Fruit fly (Drosophila melanogaster): ENCODE measurements around the gene dj.

Gene dj

DNA sequence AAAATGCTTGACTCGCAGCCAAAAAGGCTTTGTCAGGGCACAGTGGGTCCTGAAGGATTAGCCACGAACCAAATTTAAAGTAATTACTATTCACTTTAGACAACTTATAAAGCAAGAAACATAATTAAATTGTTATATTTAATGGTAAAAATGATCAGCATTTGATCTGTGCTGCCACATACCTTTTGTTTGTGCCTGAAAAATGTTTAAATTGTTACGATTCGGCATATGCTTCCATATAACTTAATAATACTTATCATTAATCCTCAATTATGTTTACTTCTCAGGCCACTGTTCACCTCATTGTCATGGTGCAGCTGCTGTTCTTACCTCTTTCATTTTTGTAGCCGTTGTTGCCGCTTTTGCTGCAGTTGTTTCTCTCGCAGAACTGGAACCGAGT, 33.9 kb upstream of the dj start (continued):
- peak; percentile 50 for TF ChIP-seq Sox14 (GFP tag; optimal IDR thresholded peaks at IDR 0.05)
- TF ChIP-seq svp (GFP tag), result peak; percentile 67
- no peak for TF ChIP-seq CG6792 (GFP tag; optimal IDR thresholded peaks at IDR 0.05)
- TF ChIP-seq CG10631 (GFP tag; optimal IDR thresholded peaks at IDR 0.05), result peak; percentile 44
- TF ChIP-seq esn (GFP tag; optimal IDR thresholded peaks at IDR 0.05), result peak; percentile 22
- TF ChIP-seq CG15336 (GFP tag; IDR thresholded peaks at IDR 0.05), result no peak
- no peak for TF ChIP-seq Lpt (GFP tag; optimal IDR thresholded peaks at IDR 0.05)
- peak; percentile 13 for TF ChIP-seq net (GFP tag; optimal IDR thresholded peaks at IDR 0.05)
- no peak for TF ChIP-seq dac (GFP tag; optimal IDR thresholded peaks at IDR 0.05)
- TF ChIP-seq CG3919 (GFP tag; optimal IDR thresholded peaks at IDR 0.05), result peak; percentile 51
- TF ChIP-seq CG6854 (GFP tag; optimal IDR thresholded peaks at IDR 0.05), result no peak
- TF ChIP-seq CG31627 (GFP tag; optimal IDR thresholded peaks at IDR 0.05), result peak; percentile 21
- no peak for TF ChIP-seq vri (GFP tag; optimal IDR thresholded peaks at IDR 0.05)
- no peak for TF ChIP-seq CG11294 (GFP tag; IDR thresholded peaks at IDR 0.05)
- TF ChIP-seq Hr38 (GFP tag; optimal IDR thresholded peaks at IDR 0.05), result no peak
- TF ChIP-seq CG6276 (GFP tag; optimal IDR thresholded peaks at IDR 0.05), result no peak
- no peak for TF ChIP-seq Eip75B (GFP tag; optimal IDR thresholded peaks at IDR 0.05)
- TF ChIP-seq Sox15 (GFP tag; optimal IDR thresholded peaks at IDR 0.05), result no peak

dm6 chr3R:7028554-7028953, 30.6 kb upstream of the dj start:
- TF ChIP-seq Smox (GFP tag; optimal IDR thresholded peaks at IDR 0.05), result no peak
- TF ChIP-seq CG11762 (GFP tag; optimal IDR thresholded peaks at IDR 0.05; ENCODE audit: insufficient read depth), result no peak
- TF ChIP-seq ss (GFP tag; optimal IDR thresholded peaks at IDR 0.05), result no peak
- no peak for TF ChIP-seq CG8632 (GFP tag; optimal IDR thresholded peaks at IDR 0.05)
- TF ChIP-seq esn (GFP tag; optimal IDR thresholded peaks at IDR 0.05), result no peak
- TF ChIP-seq vri (GFP tag; optimal IDR thresholded peaks at IDR 0.05), result no peak
- no peak for TF ChIP-seq Sox102F (GFP tag; optimal IDR thresholded peaks at IDR 0.05)
- TF ChIP-seq CG9139 (GFP tag; optimal IDR thresholded peaks at IDR 0.05), result no peak
- TF ChIP-seq CG3919 (GFP tag; optimal IDR thresholded peaks at IDR 0.05), result no peak
- no peak for TF ChIP-seq Blimp-1 (GFP tag; optimal IDR thresholded peaks at IDR 0.05)
- no peak for TF ChIP-seq CG6854 (GFP tag; optimal IDR thresholded peaks at IDR 0.05)
- TF ChIP-seq pdm3 (GFP tag; optimal IDR thresholded peaks at IDR 0.05), result no peak
- no peak for TF ChIP-seq CG32006 (GFP tag; optimal IDR thresholded peaks at IDR 0.05)
- TF ChIP-seq OdsH (GFP tag; optimal IDR thresholded peaks at IDR 0.05), result no peak
- TF ChIP-seq dsx (GFP tag; optimal IDR thresholded peaks at IDR 0.05; ENCODE audit: poor library complexity, severe bottlenecking), result no peak
- TF ChIP-seq Gug (GFP tag; IDR thresholded peaks at IDR 0.05), result no peak
- TF ChIP-seq achi (GFP tag; optimal IDR thresholded peaks at IDR 0.05), result no peak
- TF ChIP-seq cyc (GFP tag; optimal IDR thresholded peaks at IDR 0.05), result no peak

- no peak for TF ChIP-seq Ets21C (GFP tag; optimal IDR thresholded peaks at IDR 0.05)
- no peak for TF ChIP-seq Eip93F (GFP tag; optimal IDR thresholded peaks at IDR 0.05)
- no peak for TF ChIP-seq salr (GFP tag; optimal IDR thresholded peaks at IDR 0.05)
- TF ChIP-seq cyc (GFP tag; optimal IDR thresholded peaks at IDR 0.05), result no peak
- TF ChIP-seq vri (GFP tag; optimal IDR thresholded peaks at IDR 0.05), result no peak
- no peak for TF ChIP-seq ss (GFP tag; optimal IDR thresholded peaks at IDR 0.05)
- no peak for TF ChIP-seq fd59A (GFP tag; optimal IDR thresholded peaks at IDR 0.05)
- no peak for TF ChIP-seq Sox102F (GFP tag; optimal IDR thresholded peaks at IDR 0.05)
- TF ChIP-seq CG3919 (GFP tag; optimal IDR thresholded peaks at IDR 0.05), result no peak
- TF ChIP-seq CG6808 (GFP tag; optimal IDR thresholded peaks at IDR 0.05), result no peak
These were observed 29.7 kb upstream of the dj start for dm6 chr3R:7029434-7029833.

dm6 chr3R:7031553-7031952, 27.6 kb upstream of the dj start:
- no peak for TF ChIP-seq CG15336 (GFP tag; IDR thresholded peaks at IDR 0.05)

Data from whole organism, prepupa.